Fruit fly (Drosophila melanogaster) whole organism, pupa: ENCODE measurements around the gene CG9312.

ENCODE experiments used
- CG13204 ChIP-seq: fragments of 200-800 bp; sonication (Bioruptor generic); optimal IDR thresholded peaks from 2 replicates; lab custom pipeline; 2018; ENCODE audit warnings: missing biosample characterization, mild to moderate bottlenecking, missing genetic modification characterization, moderate library complexity
- Pif1A ChIP-seq: fragments of 200-800 bp; sonication (Bioruptor generic); optimal IDR thresholded peaks from 3 replicates; lab custom pipeline; 2016; ENCODE audit warnings: missing biosample characterization, missing genetic modification characterization

dm6 chr3R:13796071-13796470, 30.5 kb downstream of the CG9312 start:
- TF ChIP-seq Pif1A (GFP tag; lab: Kevin White, UChicago) (peak; percentile 51), CG13204 (GFP tag; lab: Kevin White, UChicago) (no peak)
